Fruit fly (Drosophila melanogaster) whole organism, embryonic: ENCODE data around the gene CG14567.

ENCODE experiments used
- CG14710 ChIP-seq: fragments of 200-800 bp; sonication (Bioruptor generic); optimal IDR thresholded peaks from 3 replicates; lab custom pipeline; 2019; ENCODE audit warnings: missing biosample characterization, mild to moderate bottlenecking, missing genetic modification characterization, moderate library complexity
- CG30020 ChIP-seq: fragments of 200-800 bp; optimal IDR thresholded peaks from 2 replicates; lab custom pipeline; 2019; ENCODE audit warnings: missing biosample characterization, mild to moderate bottlenecking, missing genetic modification characterization, moderate library complexity
- D19A ChIP-seq: fragments of 200-800 bp; optimal IDR thresholded peaks from 3 replicates; lab custom pipeline; 2019; ENCODE audit warnings: missing biosample characterization, mild to moderate bottlenecking, missing genetic modification characterization, moderate library complexity
- Fer3 ChIP-seq: fragments of 200-800 bp; sonication (Bioruptor generic); optimal IDR thresholded peaks from 2 replicates; lab custom pipeline; 2018; ENCODE audit warnings: missing biosample characterization, mild to moderate bottlenecking, missing genetic modification characterization, moderate library complexity
- Oli ChIP-seq: fragments of 200-800 bp; sonication (Bioruptor generic); optimal IDR thresholded peaks from 2 replicates; lab custom pipeline; 2018; ENCODE audit warnings: missing biosample characterization, mild to moderate bottlenecking, missing genetic modification characterization, moderate library complexity
- jing ChIP-seq: fragments of 200-800 bp; sonication (Bioruptor generic); optimal IDR thresholded peaks from 2 replicates; lab custom pipeline; 2018; ENCODE audit warnings: missing biosample characterization, mild to moderate bottlenecking, missing genetic modification characterization

DNA sequence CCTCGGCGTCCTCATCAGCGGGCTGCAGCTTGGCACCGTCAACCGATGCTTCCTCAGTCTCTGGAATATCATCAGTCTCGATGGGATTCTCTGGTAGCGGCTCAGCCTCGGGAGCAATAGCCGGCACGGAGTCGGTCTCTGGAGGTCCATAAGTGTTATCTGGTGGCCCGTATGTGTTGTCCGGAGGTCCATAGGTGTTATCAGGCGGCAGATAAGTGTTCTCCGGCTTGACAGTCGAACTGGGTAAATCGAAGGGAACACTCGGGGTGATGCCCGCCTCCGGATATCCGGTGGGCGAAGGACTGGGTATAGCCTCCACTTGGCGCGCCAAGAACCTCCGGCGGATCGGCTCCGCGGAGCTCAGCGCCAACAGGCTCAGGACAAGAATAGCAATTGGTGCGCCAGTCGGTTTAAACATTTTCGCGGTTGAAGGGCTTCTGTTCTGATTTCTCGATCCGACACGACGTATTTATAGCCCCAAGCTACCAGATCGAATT, 7.1 kb downstream of the CG14567 start, which contains the start of gene CG14569:
- TF ChIP-seq CG30020 (tag; lab: Kevin White, UChicago) (no peak), jing (no peak), Fer3 (tag; lab: Kevin White, UChicago) (no peak), Oli (tag; lab: Kevin White, UChicago) (no peak), D19A (tag; lab: Kevin White, UChicago) (no peak), CG14710 (tag; lab: Kevin White, UChicago) (no peak)
